Worm (Caenorhabditis elegans) whole organism, young adult: ENCODE results near the gene Y41D4B.24.

Experiments used
- B0019.2 ChIP-seq: fragments of 200-800 bp; sonication (Bioruptor generic); conservative IDR thresholded peaks from 2 replicates; pipeline ENCODE4 v1.3.6; 2022; ENCODE audit warnings: missing genetic modification reagents, missing genetic modification characterization, missing compliant biosample characterization
- B0035.1 ChIP-seq: sonication (generic microtip); optimal IDR thresholded peaks from 2 replicates; lab custom pipeline; 2016; ENCODE audit warnings: missing genetic modification characterization, mild to moderate bottlenecking, missing compliant biosample characterization, missing genotype, missing genetic modification reagents
- B0261.1 ChIP-seq: sonication (generic microtip); optimal IDR thresholded peaks from 2 replicates; lab custom pipeline; 2016; ENCODE audit warnings: mild to moderate bottlenecking, missing genetic modification characterization, moderate library complexity, missing compliant biosample characterization
- D2030.7 ChIP-seq: fragments of 200-800 bp; sonication (Bioruptor generic); IDR thresholded peaks from 2 replicates; pipeline ENCODE4 v1.3.6; 2022; ENCODE audit warnings: missing genetic modification reagents, missing genetic modification characterization, missing compliant biosample characterization
- F22D6.2 ChIP-seq: sonication (generic microtip); optimal IDR thresholded peaks from 2 replicates; lab custom pipeline; 2016; ENCODE audit warnings: mild to moderate bottlenecking, missing genetic modification characterization, missing compliant biosample characterization
- F39B2.1 ChIP-seq: fragments of 200-800 bp; sonication (Bioruptor generic); IDR thresholded peaks from 2 replicates; pipeline ENCODE4 v1.3.6; 2022; ENCODE audit warnings: missing genetic modification reagents, missing genetic modification characterization, missing compliant biosample characterization
- F49E8.2 ChIP-seq: sonication (generic microtip); optimal IDR thresholded peaks from 3 replicates; lab custom pipeline; 2017; ENCODE audit warnings: missing genetic modification characterization, mild to moderate bottlenecking, missing compliant biosample characterization, antibody characterized with exemption, moderate library complexity; ENCODE audit not compliant: insufficient read depth
- F57A8.1 ChIP-seq: fragments of 200-800 bp; sonication (Bioruptor generic); optimal IDR thresholded peaks from 2 replicates; lab custom pipeline; 2018; ENCODE audit warnings: mild to moderate bottlenecking, missing genetic modification characterization, moderate library complexity, missing compliant biosample characterization
- F57C9.4 ChIP-seq: sonication (generic microtip); optimal IDR thresholded peaks from 2 replicates; lab custom pipeline; 2017; ENCODE audit warnings: mild to moderate bottlenecking, missing genetic modification characterization, missing compliant biosample characterization
- K12H6.12 ChIP-seq: fragments of 200-800 bp; sonication (Bioruptor generic); optimal IDR thresholded peaks from 2 replicates; lab custom pipeline; 2018; ENCODE audit warnings: mild to moderate bottlenecking, missing genetic modification characterization, missing compliant biosample characterization
- T07F8.4 ChIP-seq: sonication (generic microtip); optimal IDR thresholded peaks from 2 replicates; lab custom pipeline; 2016; ENCODE audit warnings: mild to moderate bottlenecking, missing genetic modification characterization, moderate library complexity, missing compliant biosample characterization
- Y53G8AR.9 ChIP-seq: fragments of 200-800 bp; sonication (Bioruptor generic); conservative IDR thresholded peaks from 2 replicates; pipeline ENCODE4 v1.3.6; 2022; ENCODE audit warnings: missing genetic modification reagents, missing genetic modification characterization, missing compliant biosample characterization
- Y56A3A.18 ChIP-seq: fragments of 200-800 bp; sonication (Bioruptor generic); IDR thresholded peaks from 2 replicates; pipeline ENCODE4 v1.3.6; 2022; ENCODE audit warnings: missing genetic modification reagents, missing genetic modification characterization, missing compliant biosample characterization
- Y95B8A.8 ChIP-seq: fragments of 200-800 bp; sonication (Bioruptor generic); IDR thresholded peaks from 2 replicates; pipeline ENCODE4 v1.3.6; 2022; ENCODE audit warnings: missing genetic modification reagents, missing genetic modification characterization, missing compliant biosample characterization
- athp-1 ChIP-seq: sonication (generic microtip); optimal IDR thresholded peaks from 2 replicates; lab custom pipeline; 2017; ENCODE audit warnings: mild to moderate bottlenecking, missing genetic modification characterization, missing compliant biosample characterization
- attf-3 ChIP-seq: fragments of 200-800 bp; sonication (Bioruptor generic); conservative IDR thresholded peaks from 2 replicates; pipeline ENCODE4 v1.3.6; 2022; ENCODE audit warnings: missing genetic modification reagents, missing genetic modification characterization, missing compliant biosample characterization
- bed-2 ChIP-seq: fragments of 200-800 bp; sonication (Bioruptor generic); IDR thresholded peaks from 2 replicates; pipeline ENCODE4 v1.3.6; 2022; ENCODE audit warnings: missing genetic modification reagents, missing genetic modification characterization, missing compliant biosample characterization
- cebp-1 ChIP-seq, 2 experiments: fragments of 200-800 bp in 1 of 2; sonication (Bioruptor generic) in 1 of 2; sonication (generic microtip) in 1 of 2; IDR thresholded peaks in 1 of 2; optimal IDR thresholded peaks in 1 of 2; 2 replicates each; pipeline versions ENCODE4 v1.3.6 to Lab custom; 2017 to 2022; ENCODE audit warnings: missing compliant biosample characterization in 2 of 2, missing genetic modification characterization in 2 of 2, mild to moderate bottlenecking in 1 of 2, missing genetic modification reagents in 1 of 2, moderate library complexity in 1 of 2
- ceh-100 ChIP-seq: fragments of 200-800 bp; sonication (Bioruptor generic); IDR thresholded peaks from 2 replicates; pipeline ENCODE4 v1.3.6; 2022; ENCODE audit warnings: missing genetic modification reagents, missing genetic modification characterization, missing compliant biosample characterization
- ceh-79 ChIP-seq: sonication (generic microtip); optimal IDR thresholded peaks from 2 replicates; lab custom pipeline; 2017; ENCODE audit warnings: mild to moderate bottlenecking, missing genetic modification characterization, missing compliant biosample characterization
- dox-1 ChIP-seq: fragments of 200-800 bp; sonication (Bioruptor generic); IDR thresholded peaks from 2 replicates; pipeline ENCODE4 v1.3.6; 2022; ENCODE audit warnings: missing genetic modification reagents, missing genetic modification characterization, missing compliant biosample characterization
- egl-44 ChIP-seq: fragments of 200-800 bp; sonication (Bioruptor generic); IDR thresholded peaks from 2 replicates; pipeline ENCODE4 v1.3.6; 2022; ENCODE audit warnings: missing genetic modification reagents, missing genetic modification characterization, missing compliant biosample characterization
- egrh-3 ChIP-seq: fragments of 200-800 bp; sonication (Bioruptor generic); IDR thresholded peaks from 2 replicates; pipeline ENCODE4 v1.3.6; 2022; ENCODE audit warnings: missing genetic modification reagents, missing genetic modification characterization, missing compliant biosample characterization
- hlh-12 ChIP-seq: sonication (generic microtip); optimal IDR thresholded peaks from 2 replicates; lab custom pipeline; 2016; ENCODE audit warnings: missing genetic modification characterization, missing compliant biosample characterization
- hmg-20 ChIP-seq: fragments of 200-800 bp; sonication (Bioruptor generic); IDR thresholded peaks from 2 replicates; pipeline ENCODE4 v1.3.6; 2022; ENCODE audit warnings: missing genetic modification reagents, missing genetic modification characterization, missing compliant biosample characterization
- let-526 ChIP-seq: fragments of 200-800 bp; sonication (Bioruptor generic); IDR thresholded peaks from 2 replicates; pipeline ENCODE4 v1.3.6; 2022; ENCODE audit warnings: missing genetic modification reagents, missing genetic modification characterization, missing compliant biosample characterization
- lin-35 ChIP-seq, 3 experiments: fragments of 150-350 bp in 2 of 3; sonication (generic microtip) in 1 of 3; optimal IDR thresholded peaks; 2 replicates each; lab custom pipeline; 2014 to 2018; ENCODE audit warnings: missing biosample characterization in 3 of 3, missing genetic modification characterization in 3 of 3, missing genetic modification reagents in 3 of 3
- lir-1 ChIP-seq: fragments of 200-800 bp; sonication (Bioruptor generic); conservative IDR thresholded peaks from 2 replicates; pipeline ENCODE4 v1.3.6; 2022; ENCODE audit warnings: missing genetic modification reagents, missing genetic modification characterization, missing compliant biosample characterization
- lsy-27 ChIP-seq: sonication (generic microtip); optimal IDR thresholded peaks from 2 replicates; lab custom pipeline; 2017; ENCODE audit warnings: missing genetic modification characterization, mild to moderate bottlenecking, missing compliant biosample characterization, antibody characterized with exemption, missing genotype, borderline replicate concordance; ENCODE audit not compliant: insufficient read depth
- madf-3 ChIP-seq: fragments of 200-800 bp; sonication (Bioruptor generic); IDR thresholded peaks from 2 replicates; pipeline ENCODE4 v1.3.6; 2022; ENCODE audit warnings: missing genetic modification reagents, missing genetic modification characterization, missing compliant biosample characterization
- madf-6 ChIP-seq: fragments of 200-800 bp; sonication (Bioruptor generic); IDR thresholded peaks from 2 replicates; pipeline ENCODE4 v1.3.6; 2022; ENCODE audit warnings: missing genetic modification reagents, missing genetic modification characterization, missing compliant biosample characterization
- mel-28 ChIP-seq: sonication (generic microtip); optimal IDR thresholded peaks from 2 replicates; lab custom pipeline; 2016; ENCODE audit warnings: borderline replicate concordance, mild to moderate bottlenecking, missing genetic modification characterization, missing compliant biosample characterization
- mes-4 ChIP-seq: sonication (generic microtip); optimal IDR thresholded peaks from 2 replicates; lab custom pipeline; 2016; ENCODE audit warnings: missing genotype, missing genetic modification characterization, missing compliant biosample characterization
- nfya-2 ChIP-seq: fragments of 200-800 bp; sonication (Bioruptor generic); IDR thresholded peaks from 2 replicates; pipeline ENCODE4 v1.3.6; 2022; ENCODE audit warnings: missing genetic modification reagents, missing genetic modification characterization, missing compliant biosample characterization
- nhr-120 ChIP-seq: fragments of 200-800 bp; sonication (Bioruptor generic); IDR thresholded peaks from 2 replicates; pipeline ENCODE4 v1.3.6; 2022; ENCODE audit warnings: missing genetic modification characterization, missing compliant biosample characterization
- nhr-179 ChIP-seq: sonication (generic microtip); optimal IDR thresholded peaks from 2 replicates; lab custom pipeline; 2016; ENCODE audit warnings: mild to moderate bottlenecking, missing genetic modification characterization, missing compliant biosample characterization
- nhr-90 ChIP-seq: sonication (generic microtip); optimal IDR thresholded peaks from 2 replicates; lab custom pipeline; 2016; ENCODE audit warnings: missing genotype, mild to moderate bottlenecking, missing genetic modification characterization, missing compliant biosample characterization
- rpc-1 ChIP-seq, 2 experiments: fragments of 150-350 bp in 1 of 2; sonication (generic microtip) in 1 of 2; optimal IDR thresholded peaks; 2 replicates each; lab custom pipeline; 2014 to 2018; ENCODE audit warnings: missing biosample characterization in 1 of 2, missing genetic modification characterization in 1 of 2, missing genetic modification reagents in 1 of 2, missing genotype in 1 of 2
- sdz-38 ChIP-seq: sonication (generic microtip); optimal IDR thresholded peaks from 2 replicates; lab custom pipeline; 2016; ENCODE audit warnings: missing genotype, missing genetic modification characterization, missing compliant biosample characterization
- snpc-1.1 ChIP-seq: sonication (generic microtip); optimal IDR thresholded peaks from 2 replicates; lab custom pipeline; 2017; ENCODE audit warnings: missing genetic modification characterization, mild to moderate bottlenecking, missing compliant biosample characterization, antibody characterized with exemption, moderate library complexity, missing genotype, missing genetic modification reagents; ENCODE audit not compliant: insufficient read depth
- somi-1 ChIP-seq: fragments of 200-800 bp; sonication (Bioruptor generic); optimal IDR thresholded peaks from 2 replicates; lab custom pipeline; 2018; ENCODE audit warnings: mild to moderate bottlenecking, missing genetic modification characterization, missing compliant biosample characterization
- tbx-9 ChIP-seq: sonication (generic microtip); optimal IDR thresholded peaks from 2 replicates; lab custom pipeline; 2016; ENCODE audit warnings: borderline replicate concordance, missing genetic modification characterization, inconsistent platforms, missing compliant biosample characterization
- tlf-1 ChIP-seq: fragments of 200-800 bp; sonication (Bioruptor generic); optimal IDR thresholded peaks from 2 replicates; lab custom pipeline; 2018; ENCODE audit warnings: mild to moderate bottlenecking, missing genetic modification characterization, missing compliant biosample characterization
- ztf-18 ChIP-seq: sonication (generic microtip); optimal IDR thresholded peaks from 2 replicates; lab custom pipeline; 2016; ENCODE audit warnings: missing genotype, mild to moderate bottlenecking, missing genetic modification characterization, missing compliant biosample characterization
- ztf-22 ChIP-seq: fragments of 200-800 bp; sonication (Bioruptor generic); optimal IDR thresholded peaks from 2 replicates; lab custom pipeline; 2018; ENCODE audit warnings: mild to moderate bottlenecking, missing genetic modification characterization, moderate library complexity, missing compliant biosample characterization
- ztf-26 ChIP-seq: sonication (generic microtip); optimal IDR thresholded peaks from 2 replicates; lab custom pipeline; 2017; ENCODE audit warnings: missing genetic modification characterization, missing compliant biosample characterization

The Y41D4B.24 gene

DNA sequence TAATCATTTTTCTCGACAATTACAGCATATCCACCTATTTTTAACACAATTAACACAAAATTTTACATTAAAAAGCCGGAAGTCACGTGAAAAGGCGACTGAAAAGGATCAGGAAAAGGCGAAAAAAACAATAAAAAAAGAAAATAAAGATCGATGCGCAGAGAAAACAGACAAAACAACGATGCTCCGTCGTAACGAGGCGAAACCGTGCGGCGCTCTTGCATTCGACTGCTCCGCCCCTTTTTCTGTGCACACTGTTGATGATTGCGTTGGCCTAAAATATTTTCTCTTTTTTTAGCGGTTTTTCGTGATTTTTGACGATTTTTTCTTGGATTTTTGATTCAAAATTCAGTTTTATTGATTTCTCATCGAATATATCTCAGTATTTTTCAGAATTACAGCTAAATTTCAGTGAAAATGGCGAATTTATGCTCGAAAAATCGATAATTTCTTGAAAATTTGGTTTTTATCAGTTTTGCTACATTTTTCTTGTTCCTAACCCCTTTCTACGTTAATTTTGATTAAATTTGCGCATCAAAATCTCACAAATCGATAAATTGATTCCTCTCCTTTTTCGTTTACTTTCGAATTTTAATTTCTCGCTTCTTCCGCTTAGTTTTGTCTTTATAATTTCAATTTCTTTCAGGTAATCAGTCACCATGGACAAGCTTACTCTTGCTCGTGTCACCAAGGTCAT, 22.8 kb downstream of the Y41D4B.24 start, which contains the start of gene rps-28 (continued):
- no peak for TF ChIP-seq tbx-9
- peak; percentile 65; the same call in 1 of the 2 replicates for TF ChIP-seq egl-44 (GFP tag; lab: Robert Waterston, UW)
- TF ChIP-seq F49E8.2 (tag; lab: Kevin White, UChicago): peak; percentile 97
- peak; percentile 92 for TF ChIP-seq ztf-26 (tag; lab: Kevin White, UChicago)
- TF ChIP-seq snpc-1.1 (tag; lab: Kevin White, UChicago): peak; percentile 55
- TF ChIP-seq F39B2.1: no peak
- TF ChIP-seq Y53G8AR.9 (GFP tag; lab: Robert Waterston, UW): peak; percentile 93
- peak; percentile 69 for TF ChIP-seq ztf-22 (GFP tag; lab: Kevin White, UChicago)
- peak; percentile 67 for TF ChIP-seq nhr-90 (tag; lab: Kevin White, UChicago)
- TF ChIP-seq nhr-120 (GFP tag; lab: Robert Waterston, UW): no peak
- no peak for TF ChIP-seq ceh-79 (tag; lab: Kevin White, UChicago)
- peak; percentile 92 for TF ChIP-seq tlf-1 (GFP tag; lab: Kevin White, UChicago)
- peak; percentile 93 for TF ChIP-seq madf-3
- TF ChIP-seq rpc-1 (optimal IDR thresholded peaks at IDR 0.05; lab: Kevin White, UChicago): peak; percentile 49
- no peak for TF ChIP-seq rpc-1 (tag; optimal IDR thresholded peaks at IDR 0.05; lab: Kevin White, UChicago)
- peak; percentile 91 for TF ChIP-seq madf-6
- TF ChIP-seq sdz-38: no peak
- peak; percentile 11 for TF ChIP-seq T07F8.4 (tag; lab: Kevin White, UChicago)
- TF ChIP-seq F57A8.1 (GFP tag; lab: Kevin White, UChicago): no peak
- TF ChIP-seq ceh-100 (GFP tag; lab: Robert Waterston, UW): peak; percentile 94
- TF ChIP-seq B0035.1 (tag; lab: Kevin White, UChicago): peak; percentile 67
- TF ChIP-seq B0019.2 (GFP tag; lab: Robert Waterston, UW): peak; percentile 86
- peak; percentile 71; the same call in 1 of the 2 replicates for TF ChIP-seq hmg-20
- peak; percentile 91 for TF ChIP-seq somi-1
- no peak for TF ChIP-seq Y56A3A.18 (GFP tag; lab: Robert Waterston, UW)
- peak; percentile 100 for TF ChIP-seq attf-3
- peak in 2 of 3 experiments; percentile 77 to 91 for TF ChIP-seq lin-35 (GFP tag; optimal IDR thresholded peaks at IDR 0.05; lab: Kevin White, UChicago)
- TF ChIP-seq lir-1: peak; percentile 88
- no peak for TF ChIP-seq F57C9.4 (tag; lab: Kevin White, UChicago)
- peak; percentile 85 for TF ChIP-seq let-526
- no peak for TF ChIP-seq hlh-12 (tag; lab: Kevin White, UChicago)
- peak; percentile 94 for TF ChIP-seq K12H6.12 (tag; lab: Kevin White, UChicago)
- peak; percentile 56; the same call in 1 of the 2 replicates for TF ChIP-seq cebp-1 (GFP tag; IDR thresholded peaks at IDR 0.05; lab: Robert Waterston, UW)
- TF ChIP-seq cebp-1 (tag; optimal IDR thresholded peaks at IDR 0.05; lab: Kevin White, UChicago): peak; percentile 91
- peak; percentile 81 for TF ChIP-seq ztf-18 (tag; lab: Kevin White, UChicago)
- TF ChIP-seq D2030.7 (GFP tag; lab: Robert Waterston, UW): peak; percentile 94
- TF ChIP-seq athp-1 (tag; lab: Kevin White, UChicago): peak; percentile 99
- peak; percentile 98 for TF ChIP-seq dox-1 (GFP tag; lab: Robert Waterston, UW)
- TF ChIP-seq nfya-2 (GFP tag; lab: Robert Waterston, UW): no peak
- peak; percentile 95 for TF ChIP-seq Y95B8A.8 (GFP tag; lab: Robert Waterston, UW)
- peak; percentile 70 for TF ChIP-seq lsy-27 (tag; lab: Kevin White, UChicago)
- TF ChIP-seq mes-4 (tag; lab: Kevin White, UChicago): no peak
- TF ChIP-seq nhr-179 (tag; lab: Kevin White, UChicago): no peak
- TF ChIP-seq egrh-3: peak; percentile 60
- TF ChIP-seq bed-2 (GFP tag; lab: Robert Waterston, UW): no peak
- no peak for TF ChIP-seq mel-28 (tag; lab: Kevin White, UChicago)
- peak; percentile 27 for TF ChIP-seq B0261.1 (tag; lab: Kevin White, UChicago)
- TF ChIP-seq F22D6.2: peak; percentile 57
